Fruit fly (Drosophila melanogaster) S2 (cell line): ENCODE data around the gene sofe.

Source experiments
- CG8478 ChIP-seq: fragments of >200 bp; optimal IDR thresholded peaks from 2 replicates; lab custom pipeline; 2018
- CTCF ChIP-seq, 2 experiments: fragments of >200 bp; optimal IDR thresholded peaks; 2 replicates each; lab custom pipeline; 2018

DNA sequence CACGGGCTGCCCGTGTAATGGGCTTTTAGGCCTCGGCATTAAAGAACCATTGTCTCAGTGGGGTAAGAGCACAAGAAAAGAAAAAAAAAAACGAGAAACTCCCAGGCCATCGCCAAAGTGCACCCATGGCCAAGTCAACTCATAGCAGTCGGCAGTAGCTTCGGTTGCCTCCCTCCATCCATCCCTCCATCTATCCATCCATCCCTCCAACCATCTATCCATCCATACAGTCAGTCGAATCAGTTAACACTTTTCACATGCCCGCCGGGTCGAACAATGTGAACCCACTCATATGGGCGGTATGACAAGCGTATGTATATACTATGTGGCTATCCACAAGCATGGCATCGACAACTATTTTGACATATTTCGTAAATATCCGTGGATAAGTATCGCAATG lies 10.5 kb upstream of the sofe start:
- TF ChIP-seq CG8478 (lab: Kevin White, UChicago) (no peak), CTCF (optimal IDR thresholded peaks at IDR 0.05; lab: Kevin White, UChicago) (no peak)
